Worm (Caenorhabditis elegans): ENCODE results near the gene pud-3.
"Not testable (repeated sequence)": the region's sequence is repeated elsewhere in the genome, so short reads cannot be mapped to it uniquely, and the experiment has no call there.

pud-3 gene

DNA sequence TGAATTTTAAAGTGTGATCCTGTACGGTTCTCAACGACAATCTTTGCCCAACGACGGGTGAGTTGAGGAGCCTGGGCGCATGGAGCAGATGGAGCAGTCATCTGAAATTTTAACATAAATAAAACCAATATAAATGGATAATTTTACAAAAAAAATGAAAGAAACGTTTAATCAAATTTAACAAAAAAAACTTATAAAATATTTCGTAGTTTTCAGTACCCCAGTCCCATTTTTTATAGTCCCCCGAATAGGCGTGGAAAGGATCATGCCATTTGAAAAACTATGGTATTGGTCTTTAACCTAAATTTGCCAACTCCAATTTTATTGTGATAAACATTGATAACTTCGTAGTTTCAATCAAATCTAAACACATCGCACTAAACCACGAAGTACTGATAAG lies at the start of gene pud-3:
Gene pud-3 (minus strand): TSS at position 101 of the 400 bp plus-strand sequence.
- no peak for TF ChIP-seq hmbx-1 (tag; optimal IDR thresholded peaks at IDR 0.05)
- TF ChIP-seq tbx-11 (GFP tag; IDR thresholded peaks at IDR 0.05), result no peak
- no peak for TF ChIP-seq pes-1 (GFP tag; IDR thresholded peaks at IDR 0.05)
- no peak for TF ChIP-seq scrt-1 (GFP tag; IDR thresholded peaks at IDR 0.05)
- no peak for TF ChIP-seq flt-1 (GFP tag; IDR thresholded peaks at IDR 0.05)
- no peak for TF ChIP-seq ama-1 (optimal IDR thresholded peaks at IDR 0.05)
- no peak for TF ChIP-seq aly-1 (tag; optimal IDR thresholded peaks at IDR 0.05)
- TF ChIP-seq ceh-36 (tag; optimal IDR thresholded peaks at IDR 0.05), result no peak
- TF ChIP-seq hmg-4 (GFP tag; optimal IDR thresholded peaks at IDR 0.05), result no peak
- TF ChIP-seq hnd-1 (tag; optimal IDR thresholded peaks at IDR 0.05), result no peak
- TF ChIP-seq B0310.2 (tag; optimal IDR thresholded peaks at IDR 0.05), result no peak
- TF ChIP-seq ceh-13 (GFP tag; optimal IDR thresholded peaks at IDR 0.05), result no peak
- no peak for TF ChIP-seq sea-1 (GFP tag; conservative IDR thresholded peaks at IDR 0.05)
- no peak for TF ChIP-seq F13C5.2 (tag; optimal IDR thresholded peaks at IDR 0.05)
- no peak for TF ChIP-seq ets-7 (tag; optimal IDR thresholded peaks at IDR 0.05)
- no peak for TF ChIP-seq tbx-37 (GFP tag; conservative IDR thresholded peaks at IDR 0.05)
- no peak for TF ChIP-seq tra-4 (tag; optimal IDR thresholded peaks at IDR 0.05)

DNA sequence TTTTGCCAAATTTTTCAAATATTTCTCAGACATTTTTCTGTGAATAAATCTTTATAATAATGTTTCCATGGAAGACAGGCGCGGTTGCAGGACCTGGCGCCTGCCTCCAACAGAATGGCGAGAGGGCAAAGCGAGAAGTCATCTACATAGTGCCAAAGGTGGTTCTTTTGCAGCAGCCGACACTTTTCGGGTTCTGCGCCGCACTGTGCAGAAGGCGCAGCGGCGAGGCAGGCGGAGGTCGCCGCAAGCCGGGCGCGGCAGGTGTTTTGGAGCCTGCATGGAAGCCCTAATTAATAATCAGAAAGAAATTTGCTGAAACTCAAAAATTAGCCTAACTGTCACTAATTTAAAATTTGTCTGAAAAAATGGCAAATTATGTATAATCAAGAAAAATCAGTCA lies 18.6 kb upstream of the pud-3 start:
- no peak for TF ChIP-seq sea-1 (GFP tag; conservative IDR thresholded peaks at IDR 0.05)
- no peak for TF ChIP-seq hmg-4 (GFP tag; optimal IDR thresholded peaks at IDR 0.05)
- TF ChIP-seq tbx-11 (GFP tag; IDR thresholded peaks at IDR 0.05), result no peak
- TF ChIP-seq pes-1 (GFP tag; IDR thresholded peaks at IDR 0.05), result no peak

DNA sequence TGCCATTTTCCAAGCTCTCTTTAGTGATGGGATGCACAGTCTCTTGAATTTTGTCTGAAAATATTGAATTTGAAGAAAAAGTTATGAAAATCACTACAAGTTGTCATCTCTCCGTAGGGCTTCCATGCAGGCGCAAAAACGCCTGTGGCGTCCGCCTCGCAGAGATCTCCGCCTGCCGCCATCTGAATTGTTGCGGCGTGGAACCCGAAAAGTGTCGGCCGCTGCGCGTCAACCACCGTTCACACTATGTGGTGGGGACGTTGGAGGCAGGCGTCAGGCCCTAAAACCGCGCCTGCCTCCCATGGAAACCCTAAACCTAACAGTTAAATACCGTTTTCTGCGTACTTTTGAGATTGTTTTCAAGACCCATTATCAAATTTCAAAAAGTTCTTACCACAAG lies 17.1 kb upstream of the pud-3 start:
- no peak for TF ChIP-seq ceh-36 (tag; optimal IDR thresholded peaks at IDR 0.05)
- no peak for TF ChIP-seq aly-1 (tag; optimal IDR thresholded peaks at IDR 0.05)
- TF ChIP-seq tbx-11 (GFP tag; IDR thresholded peaks at IDR 0.05), result no peak
- no peak for TF ChIP-seq B0310.2 (tag; optimal IDR thresholded peaks at IDR 0.05)
- no peak for TF ChIP-seq F13C5.2 (tag; optimal IDR thresholded peaks at IDR 0.05)
- no peak for TF ChIP-seq flt-1 (GFP tag; IDR thresholded peaks at IDR 0.05)
- TF ChIP-seq ets-7 (tag; optimal IDR thresholded peaks at IDR 0.05), result no peak
- TF ChIP-seq scrt-1 (GFP tag; IDR thresholded peaks at IDR 0.05), result no peak
- no peak for TF ChIP-seq pes-1 (GFP tag; IDR thresholded peaks at IDR 0.05)
- TF ChIP-seq ama-1 (optimal IDR thresholded peaks at IDR 0.05), result no peak
- TF ChIP-seq tbx-37 (GFP tag; conservative IDR thresholded peaks at IDR 0.05), result no peak
- no peak for TF ChIP-seq hmg-4 (GFP tag; optimal IDR thresholded peaks at IDR 0.05)
- no peak for TF ChIP-seq tra-4 (tag; optimal IDR thresholded peaks at IDR 0.05)
- no peak for TF ChIP-seq ceh-13 (GFP tag; optimal IDR thresholded peaks at IDR 0.05)

DNA sequence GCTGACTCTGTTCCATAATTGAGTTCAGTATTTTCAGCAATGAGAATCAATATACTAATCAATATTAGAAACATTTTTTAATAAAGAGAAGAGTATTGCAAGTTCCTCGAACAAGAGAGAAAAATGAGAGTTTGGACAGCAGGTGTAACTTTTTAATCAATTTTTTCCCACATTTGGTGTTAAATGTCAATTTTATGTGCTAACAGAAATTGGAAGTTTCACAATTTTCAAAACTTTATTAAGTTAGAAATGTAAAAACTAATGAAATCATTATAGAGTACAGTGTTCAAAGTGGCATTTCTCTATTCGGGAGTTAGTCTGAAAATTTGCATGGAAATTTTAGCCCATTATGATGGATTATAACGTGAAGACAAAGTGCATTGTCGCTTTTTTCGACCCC lies 16.3 kb upstream of the pud-3 start, which contains the start of gene irld-30:
Gene irld-30 (minus strand): TSS at position 101 of the 400 bp plus-strand sequence.
- TF ChIP-seq hnd-1 (tag; optimal IDR thresholded peaks at IDR 0.05) (no peak), tra-4 (tag; optimal IDR thresholded peaks at IDR 0.05) (no peak), ceh-36 (tag; optimal IDR thresholded peaks at IDR 0.05) (no peak), ama-1 (optimal IDR thresholded peaks at IDR 0.05) (no peak), ets-7 (tag; optimal IDR thresholded peaks at IDR 0.05) (no peak), tbx-11 (GFP tag; IDR thresholded peaks at IDR 0.05) (no peak), hmbx-1 (tag; optimal IDR thresholded peaks at IDR 0.05) (no peak)

DNA sequence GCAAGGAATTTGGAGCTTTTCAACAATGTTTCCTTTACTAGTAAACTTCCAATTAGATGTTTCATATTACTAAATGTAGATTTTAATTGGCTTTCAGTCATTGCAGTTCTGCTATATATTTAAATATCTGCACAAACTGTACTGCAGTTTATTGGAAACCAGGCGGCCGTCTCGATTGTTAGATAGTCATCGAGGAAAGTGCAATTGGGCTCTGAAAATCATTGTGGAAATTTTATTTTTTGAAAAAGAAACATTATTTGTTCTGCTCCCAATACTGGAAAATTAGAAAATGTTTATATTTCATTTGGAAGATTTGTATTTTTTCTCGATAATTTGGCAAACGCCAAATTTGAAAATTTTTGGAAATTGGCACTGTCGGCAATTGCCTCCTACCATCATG lies 13.6 kb upstream of the pud-3 start, which contains the start of gene irld-29:
Gene irld-29 (minus strand): TSS at position 101 of the 400 bp plus-strand sequence.
- TF ChIP-seq scrt-1 (GFP tag; IDR thresholded peaks at IDR 0.05) (no peak), tra-4 (tag; optimal IDR thresholded peaks at IDR 0.05) (no peak), tbx-37 (GFP tag; conservative IDR thresholded peaks at IDR 0.05) (no peak), ets-7 (tag; optimal IDR thresholded peaks at IDR 0.05) (no peak), ama-1 (optimal IDR thresholded peaks at IDR 0.05) (no peak), sea-1 (GFP tag; conservative IDR thresholded peaks at IDR 0.05) (no peak), tbx-11 (GFP tag; IDR thresholded peaks at IDR 0.05) (no peak), F13C5.2 (tag; optimal IDR thresholded peaks at IDR 0.05) (no peak)

DNA sequence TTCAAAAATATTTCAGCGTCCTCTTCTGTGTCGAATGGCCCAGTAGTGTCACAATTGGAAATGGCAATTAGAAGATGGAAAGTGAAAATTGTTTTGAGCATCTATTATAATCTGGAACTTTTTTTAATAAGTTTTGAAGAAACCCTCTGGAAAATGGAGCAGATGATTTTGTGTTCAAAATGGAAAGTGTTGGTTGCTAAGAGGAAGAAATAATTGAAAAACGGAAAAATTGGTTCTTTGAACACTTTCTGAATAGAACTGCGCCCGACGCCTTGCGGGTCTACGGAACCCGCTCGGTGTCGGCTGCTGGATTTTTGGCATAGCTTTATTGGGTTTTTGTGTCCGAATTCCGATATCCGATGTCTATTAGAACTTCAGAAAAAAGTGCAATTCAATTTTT lies 11.2 kb upstream of the pud-3 start, which contains the start of gene irld-28:
Gene irld-28 (minus strand): TSS at position 101 of the 400 bp plus-strand sequence.
- TF ChIP-seq hmbx-1 (tag; optimal IDR thresholded peaks at IDR 0.05) (no peak), tbx-11 (GFP tag; IDR thresholded peaks at IDR 0.05) (no peak), tbx-37 (GFP tag; conservative IDR thresholded peaks at IDR 0.05) (no peak), hmg-4 (GFP tag; optimal IDR thresholded peaks at IDR 0.05) (no peak)

DNA sequence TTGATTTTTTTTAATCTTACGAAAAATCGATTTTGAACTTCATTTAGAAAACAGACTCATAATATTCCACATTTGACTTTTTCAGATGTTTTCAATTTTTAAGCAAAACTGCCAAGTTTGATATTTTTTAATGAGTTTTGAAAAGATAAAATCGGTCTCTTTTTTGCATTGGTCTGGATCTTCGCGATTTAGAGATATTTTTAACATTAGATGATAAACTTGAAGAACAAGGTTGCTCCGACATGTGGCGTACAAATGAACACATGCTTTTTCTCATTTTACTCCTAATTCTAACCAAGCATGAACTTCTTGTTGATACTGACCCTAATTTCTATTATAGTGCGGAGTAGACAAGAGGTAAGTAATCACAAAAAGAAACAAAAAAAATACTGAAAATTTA lies 6.7 kb upstream of the pud-3 start, which contains the start of gene irld-32:
Gene irld-32 (plus strand): TSS at position 301 of the 400 bp plus-strand sequence.
- not testable (repeated sequence) for TF ChIP-seq hmbx-1, aly-1, tra-4 (tag; optimal IDR thresholded peaks at IDR 0.05)

DNA sequence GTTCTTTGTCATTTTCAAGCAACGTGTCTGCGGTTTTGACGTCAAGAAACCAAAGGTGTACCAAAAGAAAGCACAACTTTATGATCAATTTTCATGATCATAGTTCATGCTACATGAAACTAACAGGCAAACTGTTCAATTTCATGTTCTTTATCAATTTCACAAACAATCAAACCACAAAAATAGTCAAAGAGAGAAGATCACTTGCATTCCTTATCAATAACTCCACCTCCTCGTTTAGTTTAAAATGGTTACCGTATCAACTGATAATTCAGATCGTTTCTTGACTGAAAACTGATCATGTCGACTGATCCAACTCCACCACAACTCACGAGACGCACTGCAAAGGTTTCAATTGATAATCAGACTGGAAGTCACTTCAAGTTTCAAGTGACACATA lies 5.2 kb upstream of the pud-3 start, which contains the start of gene pud-1.1:
Gene pud-1.1 (plus strand): TSS at position 301 of the 400 bp plus-strand sequence.
- TF ChIP-seq aly-1 (tag; optimal IDR thresholded peaks at IDR 0.05); B0310.2 (tag; optimal IDR thresholded peaks at IDR 0.05); sea-1 (GFP tag; conservative IDR thresholded peaks at IDR 0.05): not testable (repeated sequence)

DNA sequence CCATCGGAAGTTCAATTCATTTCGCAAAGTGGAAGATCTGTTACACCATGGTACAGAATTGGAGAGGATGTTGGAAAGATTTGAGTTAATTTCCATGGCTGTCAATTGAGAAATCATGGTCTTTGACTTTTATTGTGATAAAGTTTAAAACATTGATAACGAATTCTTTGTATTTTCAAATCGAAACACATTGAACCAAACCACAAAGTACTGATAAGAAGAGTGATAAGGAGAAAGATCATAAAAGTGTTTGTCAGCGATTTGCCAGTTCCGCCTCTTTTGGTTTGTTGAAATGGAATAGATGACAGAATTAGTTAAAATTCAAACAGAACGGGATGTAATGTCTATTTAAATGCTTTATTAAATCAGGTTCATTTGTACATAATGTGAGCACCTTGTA lies 2.2 kb upstream of the pud-3 start:
- no peak for TF ChIP-seq pes-1 (GFP tag; IDR thresholded peaks at IDR 0.05)
- TF ChIP-seq ets-7 (tag; optimal IDR thresholded peaks at IDR 0.05), result no peak
- no peak for TF ChIP-seq hmg-4 (GFP tag; optimal IDR thresholded peaks at IDR 0.05)
- TF ChIP-seq flt-1 (GFP tag; IDR thresholded peaks at IDR 0.05), result no peak
- no peak for TF ChIP-seq ceh-13 (GFP tag; optimal IDR thresholded peaks at IDR 0.05)
- no peak for TF ChIP-seq B0310.2 (tag; optimal IDR thresholded peaks at IDR 0.05)
- no peak for TF ChIP-seq scrt-1 (GFP tag; IDR thresholded peaks at IDR 0.05)
- TF ChIP-seq tra-4 (tag; optimal IDR thresholded peaks at IDR 0.05), result no peak
- no peak for TF ChIP-seq aly-1 (tag; optimal IDR thresholded peaks at IDR 0.05)
- no peak for TF ChIP-seq hmbx-1 (tag; optimal IDR thresholded peaks at IDR 0.05)
- TF ChIP-seq ama-1 (optimal IDR thresholded peaks at IDR 0.05), result no peak
- no peak for TF ChIP-seq ceh-36 (tag; optimal IDR thresholded peaks at IDR 0.05)
- TF ChIP-seq hnd-1 (tag; optimal IDR thresholded peaks at IDR 0.05), result no peak
- no peak for TF ChIP-seq sea-1 (GFP tag; conservative IDR thresholded peaks at IDR 0.05)
- TF ChIP-seq tbx-37 (GFP tag; conservative IDR thresholded peaks at IDR 0.05), result no peak
- no peak for TF ChIP-seq F13C5.2 (tag; optimal IDR thresholded peaks at IDR 0.05)
- no peak for TF ChIP-seq tbx-11 (GFP tag; IDR thresholded peaks at IDR 0.05)
